Fruit fly (Drosophila melanogaster): ENCODE data around the gene Adgf-A.

Gene Adgf-A

dm6 chr3L:17802107-17802506 lies 38.1 kb upstream of the Adgf-A start, which contains the start of gene NUCB1:
Gene NUCB1, minus strand, starts transcription at chr3L:17802279.
- TF ChIP-seq CG6276 (GFP tag; optimal IDR thresholded peaks at IDR 0.05) = no peak
- TF ChIP-seq Eip93F (GFP tag; optimal IDR thresholded peaks at IDR 0.05) = no peak
- no peak for TF ChIP-seq Met (GFP tag; optimal IDR thresholded peaks at IDR 0.05)
- TF ChIP-seq cyc (GFP tag; optimal IDR thresholded peaks at IDR 0.05) = peak; percentile 30
- TF ChIP-seq svp (GFP tag) = no peak
- no peak for TF ChIP-seq CG16779 (tag; optimal IDR thresholded peaks at IDR 0.05)
- TF ChIP-seq Ets96B (tag; optimal IDR thresholded peaks at IDR 0.05) = no peak
- no peak for TF ChIP-seq dac (GFP tag; optimal IDR thresholded peaks at IDR 0.05)
- TF ChIP-seq fkh (GFP tag; optimal IDR thresholded peaks at IDR 0.05) = peak; percentile 82
- no peak for TF ChIP-seq CG8319 (GFP tag; optimal IDR thresholded peaks at IDR 0.05)
- TF ChIP-seq Sox102F (GFP tag; optimal IDR thresholded peaks at IDR 0.05) = no peak
- TF ChIP-seq CG6808 (GFP tag; optimal IDR thresholded peaks at IDR 0.05) = no peak
- TF ChIP-seq CG11902 (GFP tag; optimal IDR thresholded peaks at IDR 0.05) = no peak
- no peak for TF ChIP-seq CG9139 (GFP tag; optimal IDR thresholded peaks at IDR 0.05)
- peak; percentile 14 for TF ChIP-seq lz (GFP tag; optimal IDR thresholded peaks at IDR 0.05)
- no peak for TF ChIP-seq CG6792 (GFP tag; optimal IDR thresholded peaks at IDR 0.05)
- peak; percentile 23 for TF ChIP-seq CG7368 (GFP tag; optimal IDR thresholded peaks at IDR 0.05)
- TF ChIP-seq Hr39 (GFP tag; optimal IDR thresholded peaks at IDR 0.05) = peak; percentile 15
- TF ChIP-seq CG10631 (GFP tag; optimal IDR thresholded peaks at IDR 0.05) = no peak
- no peak for TF ChIP-seq pdm3 (GFP tag; optimal IDR thresholded peaks at IDR 0.05)
- TF ChIP-seq CG31627 (GFP tag; optimal IDR thresholded peaks at IDR 0.05) = peak; percentile 13
- no peak for TF ChIP-seq Eip75B (GFP tag; optimal IDR thresholded peaks at IDR 0.05)
- TF ChIP-seq fd59A (GFP tag; optimal IDR thresholded peaks at IDR 0.05) = no peak
- TF ChIP-seq net (GFP tag; optimal IDR thresholded peaks at IDR 0.05) = no peak
- TF ChIP-seq eg (GFP tag; IDR thresholded peaks at IDR 0.05) = peak; percentile 34; the same call in 2 of the 3 replicates
- TF ChIP-seq CG4318 (GFP tag; optimal IDR thresholded peaks at IDR 0.05) = no peak
- no peak for TF ChIP-seq CG8119 (GFP tag; IDR thresholded peaks at IDR 0.05)
- TF ChIP-seq CG34406 (GFP tag; optimal IDR thresholded peaks at IDR 0.05) = no peak
- TF ChIP-seq CG11294 (GFP tag; IDR thresholded peaks at IDR 0.05) = no peak
- no peak for TF ChIP-seq Sox14 (GFP tag; optimal IDR thresholded peaks at IDR 0.05)
- TF ChIP-seq CG8632 (GFP tag; optimal IDR thresholded peaks at IDR 0.05) = no peak

dm6 chr3L:17797494-17797893 lies 33.5 kb upstream of the Adgf-A start, which contains the start of gene CG42816:
Gene CG42816, minus strand, starts transcription at chr3L:17797594.
- TF ChIP-seq CG8319 (GFP tag; optimal IDR thresholded peaks at IDR 0.05) (no peak), Blimp-1 (GFP tag; optimal IDR thresholded peaks at IDR 0.05) (no peak), achi (GFP tag; optimal IDR thresholded peaks at IDR 0.05) (no peak), Eip93F (GFP tag; optimal IDR thresholded peaks at IDR 0.05) (no peak)

- no peak for TF ChIP-seq salr (GFP tag; optimal IDR thresholded peaks at IDR 0.05)
- peak; percentile 72 for TF ChIP-seq fkh (GFP tag; optimal IDR thresholded peaks at IDR 0.05)
Observed at dm6 chr3L:17791495-17791894, 27.5 kb upstream of the Adgf-A start.

- TF ChIP-seq Met (GFP tag; optimal IDR thresholded peaks at IDR 0.05) (no peak), Ets21C (GFP tag; optimal IDR thresholded peaks at IDR 0.05) (no peak), CG11294 (GFP tag; IDR thresholded peaks at IDR 0.05) (no peak), CG6808 (GFP tag; optimal IDR thresholded peaks at IDR 0.05) (no peak), CG3919 (GFP tag; optimal IDR thresholded peaks at IDR 0.05) (no peak), CG8632 (GFP tag; optimal IDR thresholded peaks at IDR 0.05) (no peak), salr (GFP tag; optimal IDR thresholded peaks at IDR 0.05) (no peak), OdsH (GFP tag; optimal IDR thresholded peaks at IDR 0.05) (no peak), Eip75B (GFP tag; optimal IDR thresholded peaks at IDR 0.05) (no peak), fd59A (GFP tag; optimal IDR thresholded peaks at IDR 0.05) (no peak), CG6163 (GFP tag; IDR thresholded peaks at IDR 0.05) (no peak), CG6792 (GFP tag; optimal IDR thresholded peaks at IDR 0.05) (no peak), fd85E (GFP tag; optimal IDR thresholded peaks at IDR 0.05) (no peak), Blimp-1 (GFP tag; optimal IDR thresholded peaks at IDR 0.05) (no peak), CG3032 (tag; optimal IDR thresholded peaks at IDR 0.05) (no peak), dac (GFP tag; optimal IDR thresholded peaks at IDR 0.05) (no peak), topi (GFP tag; optimal IDR thresholded peaks at IDR 0.05) (no peak), vri (GFP tag; optimal IDR thresholded peaks at IDR 0.05) (no peak), eg (GFP tag; IDR thresholded peaks at IDR 0.05) (no peak)
Observed at dm6 chr3L:17791467-17791494, 27.3 kb upstream of the Adgf-A start, which contains the start of gene CG42815. Gene CG42815, minus strand, starts transcription at chr3L:17791486.

All from whole organism, prepupa.